Worm (Caenorhabditis elegans) whole organism, late embryonic: Measurements from ENCODE around the gene F54D12.8.

Experiments
- K02D7.2 ChIP-seq: sonication (generic microtip); optimal IDR thresholded peaks from 2 replicates; lab custom pipeline; 2017; ENCODE audit warnings: mild to moderate bottlenecking, missing genetic modification characterization, missing compliant biosample characterization
- ceh-14 ChIP-seq: sonication (generic microtip); optimal IDR thresholded peaks from 2 replicates; lab custom pipeline; 2016; ENCODE audit warnings: missing genotype, missing genetic modification characterization, missing compliant biosample characterization
- ceh-48 ChIP-seq: sonication (generic microtip); optimal IDR thresholded peaks from 2 replicates; lab custom pipeline; 2016; ENCODE audit warnings: missing genetic modification characterization, inconsistent platforms, missing compliant biosample characterization
- elt-4 ChIP-seq: sonication (generic microtip); optimal IDR thresholded peaks from 2 replicates; lab custom pipeline; 2016; ENCODE audit warnings: missing genetic modification characterization, missing compliant biosample characterization
- lim-6 ChIP-seq: sonication (generic microtip); optimal IDR thresholded peaks from 2 replicates; lab custom pipeline; 2016; ENCODE audit warnings: missing genetic modification characterization, missing compliant biosample characterization
- mec-3 ChIP-seq: sonication (generic microtip); optimal IDR thresholded peaks from 2 replicates; lab custom pipeline; 2016; ENCODE audit warnings: borderline replicate concordance, missing genetic modification characterization, missing compliant biosample characterization
- odd-2 ChIP-seq: sonication (generic microtip); optimal IDR thresholded peaks from 2 replicates; lab custom pipeline; 2017; ENCODE audit warnings: antibody characterized with exemption, mild to moderate bottlenecking, missing genetic modification characterization, missing compliant biosample characterization
- pat-9 ChIP-seq: fragments of 200-800 bp; sonication (Bioruptor generic); optimal IDR thresholded peaks from 2 replicates; lab custom pipeline; 2018; ENCODE audit warnings: mild to moderate bottlenecking, missing genetic modification characterization, moderate library complexity, missing compliant biosample characterization
- pha-4 ChIP-seq: fragments of 150-350 bp; optimal IDR thresholded peaks from 2 replicates; lab custom pipeline; 2018; ENCODE audit warnings: missing biosample characterization, missing genetic modification reagents, missing genetic modification characterization
- zip-5 ChIP-seq: sonication (generic microtip); optimal IDR thresholded peaks from 2 replicates; lab custom pipeline; 2016; ENCODE audit warnings: missing genetic modification characterization, missing compliant biosample characterization

- no peak for TF ChIP-seq pat-9 (tag; lab: Kevin White, UChicago)
- no peak for TF ChIP-seq ceh-48 (tag; lab: Kevin White, UChicago)
- no peak for TF ChIP-seq pha-4
- TF ChIP-seq zip-5, result no peak
- TF ChIP-seq K02D7.2 (tag; lab: Kevin White, UChicago), result no peak
- no peak for TF ChIP-seq elt-4 (tag; lab: Kevin White, UChicago)
- no peak for TF ChIP-seq odd-2
- no peak for TF ChIP-seq lim-6 (tag; lab: Kevin White, UChicago)
- TF ChIP-seq ceh-14 (tag; lab: Kevin White, UChicago), result no peak
- TF ChIP-seq mec-3 (tag; lab: Kevin White, UChicago), result no peak
These were observed 47.1 kb upstream of the F54D12.8 start, which contains the start of gene scl-17 for ce11 chrII:1444911-1445310.
